Fruit fly (Drosophila melanogaster): ENCODE data around the gene CG10920.

DNA sequence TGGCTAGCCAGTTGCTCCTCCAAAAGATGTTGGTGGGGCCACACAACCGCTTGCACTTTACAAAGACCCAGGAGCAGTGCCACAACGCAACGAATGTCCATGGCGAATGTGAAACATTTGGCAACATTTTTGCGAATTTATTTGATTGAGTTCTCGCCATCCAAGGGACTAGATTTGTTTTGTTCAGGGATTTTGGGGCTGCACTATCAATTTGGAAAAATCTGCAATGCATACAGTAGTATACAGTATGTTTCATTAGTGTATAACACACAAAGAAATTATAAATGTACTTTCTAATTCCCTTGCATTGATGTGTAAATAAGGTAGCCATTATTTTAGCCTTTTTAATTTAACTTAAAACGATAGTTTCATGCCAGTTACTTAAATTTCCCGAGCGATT is 24.7 kb upstream of the CG10920 start, which contains the start of gene Ir7d:
- TF ChIP-seq Vsx2 (GFP tag; optimal IDR thresholded peaks at IDR 0.05; ENCODE audit: partially characterized antibody) (no peak), Myc (optimal IDR thresholded peaks at IDR 0.05) (no peak), ey (GFP tag; optimal IDR thresholded peaks at IDR 0.05) (no peak), sv (GFP tag; optimal IDR thresholded peaks at IDR 0.05) (no peak), fru (GFP tag; optimal IDR thresholded peaks at IDR 0.05) (no peak), Abd-B (GFP tag; optimal IDR thresholded peaks at IDR 0.05) (no peak), OdsH (GFP tag; optimal IDR thresholded peaks at IDR 0.05) (no peak)
